Worm (Caenorhabditis elegans): ENCODE measurements around the gene rig-4.

- no peak for TF ChIP-seq snpc-4 (tag; optimal IDR thresholded peaks at IDR 0.05)
- no peak for TF ChIP-seq nhr-76 (tag; optimal IDR thresholded peaks at IDR 0.05)
- TF ChIP-seq nhr-237 (tag; optimal IDR thresholded peaks at IDR 0.05) = no peak
- TF ChIP-seq bed-3 (GFP tag; optimal IDR thresholded peaks at IDR 0.05) = no peak
- no peak for TF ChIP-seq nhr-2 (tag; optimal IDR thresholded peaks at IDR 0.05)
- TF ChIP-seq elt-1 (tag; optimal IDR thresholded peaks at IDR 0.05; ENCODE audit: borderline replicate concordance, insufficient read depth) = no peak
- TF ChIP-seq unc-62 (GFP tag; optimal IDR thresholded peaks at IDR 0.05) = no peak
- TF ChIP-seq nhr-12 (tag; optimal IDR thresholded peaks at IDR 0.05) = no peak
These were observed 38.1 kb upstream of the rig-4 start for ce11 chrIV:8042005-8042404.

All from whole organism, mixed stage, embryonic.